Worm (Caenorhabditis elegans) whole organism, L2 larva: ENCODE data around the gene ptp-4A2.

ENCODE experiments used
- C34F6.9 ChIP-seq: fragments of 150-350 bp; optimal IDR thresholded peaks from 2 replicates; lab custom pipeline; 2014; ENCODE audit warnings: missing biosample characterization, missing genetic modification characterization
- F13H6.1 ChIP-seq: sonication (generic microtip); optimal IDR thresholded peaks from 2 replicates; lab custom pipeline; 2016; ENCODE audit warnings: missing genetic modification characterization, missing compliant biosample characterization
- R02D3.7 ChIP-seq: fragments of 150-350 bp; optimal IDR thresholded peaks from 2 replicates; lab custom pipeline; 2014; ENCODE audit warnings: missing biosample characterization, missing genetic modification characterization
- Y55F3AM.14 ChIP-seq: fragments of 200-800 bp; sonication (Bioruptor generic); optimal IDR thresholded peaks from 2 replicates; lab custom pipeline; 2018; ENCODE audit warnings: mild to moderate bottlenecking, missing genetic modification characterization, missing compliant biosample characterization
- alr-1 ChIP-seq: fragments of 150-350 bp; optimal IDR thresholded peaks from 2 replicates; lab custom pipeline; 2014; ENCODE audit warnings: missing biosample characterization, missing genetic modification characterization
- aly-2 ChIP-seq: fragments of 150-350 bp; optimal IDR thresholded peaks from 2 replicates; lab custom pipeline; 2014; ENCODE audit warnings: missing biosample characterization, missing genetic modification characterization
- ama-1 ChIP-seq: fragments of 150-350 bp; optimal IDR thresholded peaks from 2 replicates; lab custom pipeline; 2018; ENCODE audit warnings: inconsistent platforms
- blmp-1 ChIP-seq: sonication (generic microtip); optimal IDR thresholded peaks from 2 replicates; lab custom pipeline; 2017; ENCODE audit warnings: missing genetic modification characterization, mild to moderate bottlenecking, missing compliant biosample characterization, antibody characterized with exemption, moderate library complexity; ENCODE audit not compliant: insufficient read depth
- ceh-16 ChIP-seq: fragments of 150-350 bp; optimal IDR thresholded peaks from 2 replicates; lab custom pipeline; 2014; ENCODE audit warnings: missing biosample characterization, missing genetic modification characterization
- crh-2 ChIP-seq: sonication (generic microtip); optimal IDR thresholded peaks from 2 replicates; lab custom pipeline; 2017; ENCODE audit warnings: missing biosample characterization, missing genetic modification characterization
- dmd-4 ChIP-seq: sonication (generic microtip); optimal IDR thresholded peaks from 2 replicates; lab custom pipeline; 2017; ENCODE audit warnings: missing biosample characterization, missing genetic modification characterization
- egl-27 ChIP-seq: sonication (generic microtip); optimal IDR thresholded peaks from 3 replicates; lab custom pipeline; 2017; ENCODE audit warnings: missing biosample characterization, missing genetic modification reagents, missing genetic modification characterization
- elt-1 ChIP-seq: fragments of 150-350 bp; optimal IDR thresholded peaks from 2 replicates; lab custom pipeline; 2014; ENCODE audit warnings: missing biosample characterization, missing genetic modification characterization
- elt-3 ChIP-seq: sonication (generic microtip); optimal IDR thresholded peaks from 2 replicates; lab custom pipeline; 2017; ENCODE audit warnings: missing biosample characterization, missing genetic modification characterization
- lin-11 ChIP-seq: fragments of 150-350 bp; sonication (generic microtip); optimal IDR thresholded peaks from 2 replicates; lab custom pipeline; 2014; ENCODE audit warnings: missing biosample characterization, missing genetic modification characterization, inconsistent platforms, mixed read lengths
- lin-39 ChIP-seq: fragments of 150-350 bp; optimal IDR thresholded peaks from 2 replicates; lab custom pipeline; 2014; ENCODE audit warnings: missing biosample characterization, missing genetic modification reagents, missing genetic modification characterization
- mab-5 ChIP-seq: fragments of 150-350 bp; optimal IDR thresholded peaks from 2 replicates; lab custom pipeline; 2014; ENCODE audit warnings: missing biosample characterization, missing genetic modification characterization
- mbf-1 ChIP-seq: sonication (generic microtip); optimal IDR thresholded peaks from 2 replicates; lab custom pipeline; 2017; ENCODE audit warnings: missing biosample characterization, missing genetic modification characterization
- mdl-1 ChIP-seq, 2 experiments: fragments of 150-350 bp in 1 of 2; sonication (generic microtip) in 1 of 2; optimal IDR thresholded peaks; 2 replicates each; lab custom pipeline; 2017; ENCODE audit warnings: missing biosample characterization in 2 of 2, missing genetic modification characterization in 2 of 2
- nhr-10 ChIP-seq: sonication (generic microtip); optimal IDR thresholded peaks from 2 replicates; lab custom pipeline; 2017; ENCODE audit warnings: missing biosample characterization, missing genetic modification characterization
- nhr-12 ChIP-seq: fragments of 150-350 bp; optimal IDR thresholded peaks from 2 replicates; lab custom pipeline; 2014; ENCODE audit warnings: missing biosample characterization, missing genetic modification characterization
- nhr-129 ChIP-seq: fragments of 150-350 bp; optimal IDR thresholded peaks from 2 replicates; lab custom pipeline; 2014; ENCODE audit warnings: missing biosample characterization, missing genetic modification characterization
- nhr-21 ChIP-seq: fragments of 150-350 bp; optimal IDR thresholded peaks from 2 replicates; lab custom pipeline; 2014; ENCODE audit warnings: missing biosample characterization, missing genetic modification characterization
- nhr-237 ChIP-seq: fragments of 150-350 bp; optimal IDR thresholded peaks from 2 replicates; lab custom pipeline; 2014; ENCODE audit warnings: missing biosample characterization, missing genetic modification characterization
- nhr-25 ChIP-seq: fragments of 150-350 bp; sonication (generic microtip); optimal IDR thresholded peaks from 3 replicates; lab custom pipeline; 2014; ENCODE audit warnings: missing biosample characterization, missing genetic modification characterization
- nhr-6 ChIP-seq: fragments of 150-350 bp; optimal IDR thresholded peaks from 2 replicates; lab custom pipeline; 2014; ENCODE audit warnings: missing biosample characterization, missing genetic modification characterization
- nhr-77 ChIP-seq: fragments of 150-350 bp; optimal IDR thresholded peaks from 2 replicates; lab custom pipeline; 2014; ENCODE audit warnings: missing biosample characterization, missing genetic modification characterization
- peb-1 ChIP-seq: fragments of 150-350 bp; optimal IDR thresholded peaks from 2 replicates; lab custom pipeline; 2014; ENCODE audit warnings: missing biosample characterization, missing genetic modification characterization
- sem-4 ChIP-seq: fragments of 150-350 bp; optimal IDR thresholded peaks from 2 replicates; lab custom pipeline; 2014; ENCODE audit warnings: missing biosample characterization, missing genetic modification reagents, missing genetic modification characterization
- skn-1 ChIP-seq: sonication (generic microtip); optimal IDR thresholded peaks from 2 replicates; lab custom pipeline; 2017; ENCODE audit warnings: missing biosample characterization, missing genetic modification characterization
- sma-9 ChIP-seq, 2 experiments: fragments of 150-350 bp in 1 of 2; sonication (generic microtip) in 1 of 2; optimal IDR thresholded peaks; 2 replicates each; lab custom pipeline; 2014 to 2016; ENCODE audit warnings: missing genetic modification characterization in 2 of 2, mild to moderate bottlenecking in 1 of 2, missing biosample characterization in 1 of 2, missing compliant biosample characterization in 1 of 2, missing genetic modification reagents in 1 of 2, moderate library complexity in 1 of 2
- snpc-4 ChIP-seq: fragments of 150-350 bp; optimal IDR thresholded peaks from 2 replicates; lab custom pipeline; 2014; ENCODE audit warnings: missing biosample characterization, missing genetic modification characterization
- unc-55 ChIP-seq: fragments of 150-350 bp; sonication (generic microtip); optimal IDR thresholded peaks from 3 replicates; lab custom pipeline; 2014; ENCODE audit warnings: missing biosample characterization, missing genetic modification reagents, missing genetic modification characterization
- unc-62 ChIP-seq: fragments of 150-350 bp; optimal IDR thresholded peaks from 2 replicates; lab custom pipeline; 2014; ENCODE audit warnings: missing biosample characterization, missing genetic modification reagents, missing genetic modification characterization
- ztf-1 ChIP-seq: fragments of 200-800 bp; sonication (Bioruptor generic); conservative IDR thresholded peaks from 2 replicates; pipeline ENCODE4 v1.3.6; 2022; ENCODE audit warnings: missing genetic modification characterization, missing compliant biosample characterization
- ztf-11 ChIP-seq: sonication (generic microtip); optimal IDR thresholded peaks from 2 replicates; lab custom pipeline; 2017; ENCODE audit warnings: missing biosample characterization, missing genetic modification characterization
- ztf-4 ChIP-seq: fragments of 150-350 bp; optimal IDR thresholded peaks from 2 replicates; lab custom pipeline; 2014; ENCODE audit warnings: missing biosample characterization, missing genetic modification characterization

Gene ptp-4A2

ce11 chrX:3943213-3943612, at the start of gene ptp-4A2:
Gene ptp-4A2 (minus strand): TSS chrX:3943313.
- TF ChIP-seq nhr-25 (tag; lab: Kevin White, UChicago), result no peak
- TF ChIP-seq sem-4 (tag; lab: Kevin White, UChicago), result no peak
- no peak for TF ChIP-seq elt-3 (tag; lab: Kevin White, UChicago)
- TF ChIP-seq alr-1, result no peak
- no peak for TF ChIP-seq nhr-6
- TF ChIP-seq aly-2 (tag; lab: Kevin White, UChicago), result no peak
- no peak for TF ChIP-seq ztf-4 (tag; lab: Kevin White, UChicago)
- no peak for TF ChIP-seq mab-5 (tag; lab: Kevin White, UChicago)
- no peak for TF ChIP-seq elt-1 (tag; lab: Kevin White, UChicago)
- TF ChIP-seq mbf-1 (tag; lab: Kevin White, UChicago), result no peak
- TF ChIP-seq ztf-11 (tag; lab: Kevin White, UChicago), result no peak
- no peak for TF ChIP-seq nhr-129 (tag; lab: Kevin White, UChicago)
- no peak for TF ChIP-seq dmd-4 (tag; lab: Kevin White, UChicago)
- TF ChIP-seq blmp-1 (tag; lab: Kevin White, UChicago), result no peak
- TF ChIP-seq nhr-237 (tag; lab: Kevin White, UChicago), result no peak
- TF ChIP-seq R02D3.7 (tag; lab: Kevin White, UChicago), result no peak
- TF ChIP-seq unc-62 (GFP tag; lab: Kevin White, UChicago), result no peak

- TF ChIP-seq elt-3 (tag; lab: Kevin White, UChicago) (no peak), skn-1 (no peak), nhr-6 (no peak), F13H6.1 (tag; lab: Kevin White, UChicago) (no peak), R02D3.7 (tag; lab: Kevin White, UChicago) (no peak), nhr-129 (tag; lab: Kevin White, UChicago) (no peak)
- TF ChIP-seq, all 48 proteins: peak for 0
These were observed 48.5 kb upstream of the ptp-4A2 start for ce11 chrX:3991652-3992051.

ce11 chrX:3990941-3991340, 47.8 kb upstream of the ptp-4A2 start:
- no peak for TF ChIP-seq ama-1 (lab: Kevin White, UChicago)
- TF ChIP-seq Y55F3AM.14 (GFP tag; lab: Kevin White, UChicago), result no peak
- TF ChIP-seq C34F6.9, result no peak
- no peak for TF ChIP-seq nhr-21 (tag; lab: Kevin White, UChicago)
- TF ChIP-seq mdl-1 (tag; optimal IDR thresholded peaks at IDR 0.05; lab: Kevin White, UChicago), result no peak
- TF ChIP-seq unc-55 (GFP tag; lab: Kevin White, UChicago), result no peak
- TF ChIP-seq peb-1, result no peak
- TF ChIP-seq lin-11 (tag; lab: Kevin White, UChicago), result no peak
- no peak for TF ChIP-seq lin-39 (tag; lab: Kevin White, UChicago)
- no peak for TF ChIP-seq nhr-129 (tag; lab: Kevin White, UChicago)
- no peak for TF ChIP-seq dmd-4 (tag; lab: Kevin White, UChicago)
- no peak for TF ChIP-seq nhr-77
- no peak for TF ChIP-seq blmp-1 (tag; lab: Kevin White, UChicago)
- TF ChIP-seq, all 48 proteins: peak for 0

- TF ChIP-seq unc-55 (GFP tag; lab: Kevin White, UChicago) (peak; percentile 5), nhr-129 (tag; lab: Kevin White, UChicago) (peak; percentile 2), nhr-77 (no peak), R02D3.7 (tag; lab: Kevin White, UChicago) (no peak), sma-9 (GFP tag; optimal IDR thresholded peaks at IDR 0.05; lab: Kevin White, UChicago) (peak; percentile 7), sma-9 (tag; optimal IDR thresholded peaks at IDR 0.05; lab: Kevin White, UChicago) (no peak), ama-1 (lab: Kevin White, UChicago) (no peak), C34F6.9 (peak; percentile 12)
These were observed 47.4 kb upstream of the ptp-4A2 start for ce11 chrX:3990495-3990894.

ce11 chrX:3988575-3988974, 45.5 kb upstream of the ptp-4A2 start:
- TF ChIP-seq F13H6.1 (tag; lab: Kevin White, UChicago) (no peak), nhr-12 (tag; lab: Kevin White, UChicago) (no peak), nhr-129 (tag; lab: Kevin White, UChicago) (no peak), snpc-4 (tag; lab: Kevin White, UChicago) (no peak), alr-1 (no peak), unc-62 (GFP tag; lab: Kevin White, UChicago) (no peak), ama-1 (lab: Kevin White, UChicago) (no peak), nhr-21 (tag; lab: Kevin White, UChicago) (no peak), ztf-1 (GFP tag; lab: Robert Waterston, UW) (no peak), elt-3 (tag; lab: Kevin White, UChicago) (no peak), nhr-10 (tag; lab: Kevin White, UChicago) (no peak), lin-39 (tag; lab: Kevin White, UChicago) (no peak), ceh-16 (tag; lab: Kevin White, UChicago) (no peak), dmd-4 (tag; lab: Kevin White, UChicago) (no peak), crh-2 (tag; lab: Kevin White, UChicago) (no peak), sem-4 (tag; lab: Kevin White, UChicago) (no peak), egl-27 (tag; lab: Kevin White, UChicago) (no peak), mdl-1 (tag; optimal IDR thresholded peaks at IDR 0.05; lab: Kevin White, UChicago) (no peak), nhr-237 (tag; lab: Kevin White, UChicago) (no peak)
